Fruit fly (Drosophila melanogaster) whole organism, embryonic: ENCODE measurements around the gene CG31650.
A peak's percentile ranks its signal among the peaks of the same experiment; 100 is the strongest.

Experiments
- Awh ChIP-seq: fragments of 200-800 bp; sonication (Bioruptor generic); IDR thresholded peaks from 2 replicates; pipeline ENCODE4, ENCODE4 v1.3.6; 2022; ENCODE audit warnings: missing biosample characterization, missing genetic modification characterization
- Blimp-1 ChIP-seq: fragments of 200-800 bp; sonication (Bioruptor generic); optimal IDR thresholded peaks from 3 replicates; lab custom pipeline; 2018; ENCODE audit warnings: missing biosample characterization, missing genetic modification characterization, mild to moderate bottlenecking, moderate library complexity, missing genetic modification reagents
- CG10321 ChIP-seq: fragments of 200-800 bp; sonication (Bioruptor generic); IDR thresholded peaks from 2 replicates; pipeline ENCODE4 v1.3.6; 2022; ENCODE audit warnings: missing biosample characterization, missing genetic modification characterization
- CG10565 ChIP-seq: fragments of 200-800 bp; sonication (Bioruptor generic); optimal IDR thresholded peaks from 3 replicates; lab custom pipeline; 2016; ENCODE audit warnings: missing biosample characterization, mild to moderate bottlenecking, missing genetic modification characterization
- CG13775 ChIP-seq: fragments of 200-800 bp; sonication (Bioruptor generic); optimal IDR thresholded peaks from 3 replicates; lab custom pipeline; 2017; ENCODE audit warnings: missing biosample characterization, mild to moderate bottlenecking, missing genetic modification characterization
- CG14050 ChIP-seq: fragments of 200-800 bp; sonication (Bioruptor generic); IDR thresholded peaks from 3 replicates; pipeline ENCODE4 v1.3.6; 2022; ENCODE audit warnings: missing biosample characterization, missing genetic modification characterization
- CG14860 ChIP-seq: fragments of 200-800 bp; sonication (Bioruptor generic); IDR thresholded peaks from 3 replicates; pipeline ENCODE4 v1.3.6; 2022; ENCODE audit warnings: missing biosample characterization, missing genetic modification characterization; ENCODE audit not compliant: partially characterized antibody
- CG17612 ChIP-seq: fragments of 200-800 bp; sonication (Bioruptor generic); IDR thresholded peaks from 2 replicates; pipeline ENCODE4 v1.3.6; 2022; ENCODE audit warnings: missing biosample characterization, missing genetic modification characterization
- CG2712 ChIP-seq: fragments of 200-800 bp; optimal IDR thresholded peaks from 3 replicates; lab custom pipeline; 2019; ENCODE audit warnings: missing biosample characterization, mild to moderate bottlenecking, missing genetic modification characterization, moderate library complexity
- CG2875 ChIP-seq: fragments of 200-800 bp; sonication (Bioruptor generic); optimal IDR thresholded peaks from 2 replicates; lab custom pipeline; 2017; ENCODE audit warnings: missing biosample characterization, mild to moderate bottlenecking, missing genetic modification characterization, missing genetic modification reagents
- CG3065 ChIP-seq: fragments of 200-800 bp; sonication (Bioruptor generic); optimal IDR thresholded peaks from 2 replicates; lab custom pipeline; 2016; ENCODE audit warnings: missing biosample characterization, missing genetic modification characterization
- CG32532 ChIP-seq: fragments of 200-800 bp; sonication (Bioruptor generic); IDR thresholded peaks from 2 replicates; pipeline ENCODE4 v1.3.6; 2022; ENCODE audit warnings: missing biosample characterization, missing genetic modification characterization
- CG32772 ChIP-seq: fragments of 200-800 bp; sonication (Bioruptor generic); IDR thresholded peaks from 2 replicates; pipeline ENCODE4 v1.3.6; 2022; ENCODE audit warnings: missing biosample characterization, missing genetic modification characterization
- CG34376 ChIP-seq: fragments of 200-800 bp; sonication (Bioruptor generic); optimal IDR thresholded peaks from 2 replicates; lab custom pipeline; 2018; ENCODE audit warnings: missing biosample characterization, mild to moderate bottlenecking, missing genetic modification characterization
- CG3726 ChIP-seq: fragments of 200-800 bp; sonication (Bioruptor generic); IDR thresholded peaks from 3 replicates; pipeline ENCODE4, ENCODE4 v1.3.6; 2022; ENCODE audit warnings: missing biosample characterization, missing genetic modification characterization
- CG4404 ChIP-seq: fragments of 200-800 bp; sonication (Bioruptor generic); IDR thresholded peaks from 2 replicates; pipeline ENCODE4 v1.3.6; 2022; ENCODE audit warnings: missing biosample characterization, missing genetic modification characterization
- CG7963 ChIP-seq: fragments of 200-800 bp; sonication (Bioruptor generic); IDR thresholded peaks from 3 replicates; pipeline ENCODE4 v1.3.6; 2022; ENCODE audit warnings: missing biosample characterization, missing genetic modification characterization; ENCODE audit not compliant: partially characterized antibody
- CG8359 ChIP-seq: fragments of 200-800 bp; sonication (Bioruptor generic); optimal IDR thresholded peaks from 2 replicates; lab custom pipeline; 2017; ENCODE audit warnings: missing biosample characterization, mild to moderate bottlenecking, missing genetic modification characterization, borderline replicate concordance
- CG9215 ChIP-seq: fragments of 200-800 bp; sonication (Bioruptor generic); IDR thresholded peaks from 2 replicates; pipeline ENCODE4 v1.3.6; 2022; ENCODE audit warnings: missing biosample characterization, missing genetic modification characterization
- CG9797 ChIP-seq: fragments of 200-800 bp; sonication (Bioruptor generic); optimal IDR thresholded peaks from 3 replicates; lab custom pipeline; 2018; ENCODE audit warnings: missing biosample characterization, mild to moderate bottlenecking, missing genetic modification characterization
- CkIIα-i1 ChIP-seq: fragments of 200-800 bp; sonication (Bioruptor generic); IDR thresholded peaks from 2 replicates; pipeline ENCODE4 v1.3.6; 2022; ENCODE audit warnings: missing biosample characterization, missing genetic modification characterization
- Dip2 ChIP-seq: fragments of 200-800 bp; sonication (Bioruptor generic); IDR thresholded peaks from 2 replicates; pipeline ENCODE4 v1.3.6; 2022; ENCODE audit warnings: missing biosample characterization, missing genetic modification characterization
- Fer2 ChIP-seq: fragments of 200-800 bp; sonication (Bioruptor generic); optimal IDR thresholded peaks from 2 replicates; lab custom pipeline; 2018; ENCODE audit warnings: missing biosample characterization, mild to moderate bottlenecking, missing genetic modification characterization, moderate library complexity
- H2.0 ChIP-seq: fragments of 200-800 bp; sonication (Bioruptor generic); IDR thresholded peaks from 2 replicates; pipeline ENCODE4 v1.3.6; 2022; ENCODE audit warnings: missing biosample characterization, missing genetic modification characterization
- HmgZ ChIP-seq: fragments of 200-800 bp; sonication (Bioruptor generic); optimal IDR thresholded peaks from 2 replicates; lab custom pipeline; 2018; ENCODE audit warnings: missing biosample characterization, mild to moderate bottlenecking, missing genetic modification characterization
- Hr3 ChIP-seq: fragments of 200-800 bp; sonication (Bioruptor generic); optimal IDR thresholded peaks from 3 replicates; lab custom pipeline; 2016; ENCODE audit warnings: missing biosample characterization, missing genetic modification characterization
- Hr51 ChIP-seq, 2 experiments: fragments of 200-800 bp; sonication (Bioruptor generic); optimal IDR thresholded peaks; 2 replicates in 1 of 2; 3 replicates in 1 of 2; lab custom pipeline; 2016 to 2018; ENCODE audit warnings: missing biosample characterization in 2 of 2, missing genetic modification characterization in 2 of 2, mild to moderate bottlenecking in 1 of 2, moderate library complexity in 1 of 2
- Jarid2 ChIP-seq: fragments of 200-800 bp; sonication (Bioruptor generic); optimal IDR thresholded peaks from 3 replicates; lab custom pipeline; 2017; ENCODE audit warnings: mild to moderate bottlenecking, missing biosample characterization, missing genetic modification reagents, missing genetic modification characterization
- Kr ChIP-seq: fragments of 200-800 bp; sonication (Bioruptor generic); optimal IDR thresholded peaks from 2 replicates; lab custom pipeline; 2017; ENCODE audit warnings: missing biosample characterization, mild to moderate bottlenecking, missing genetic modification characterization
- Mad ChIP-seq: fragments of 200-800 bp; sonication (Bioruptor generic); optimal IDR thresholded peaks from 2 replicates; lab custom pipeline; 2016; ENCODE audit warnings: missing biosample characterization, missing genetic modification characterization
- Meics ChIP-seq: fragments of 200-800 bp; sonication (Bioruptor generic); optimal IDR thresholded peaks from 2 replicates; lab custom pipeline; 2017; ENCODE audit warnings: missing biosample characterization, mild to moderate bottlenecking, missing genetic modification characterization
- NC2β ChIP-seq: fragments of 200-800 bp; sonication (Bioruptor generic); optimal IDR thresholded peaks from 2 replicates; lab custom pipeline; 2016; ENCODE audit warnings: missing biosample characterization, missing genetic modification characterization
- NK7.1 ChIP-seq: fragments of 200-800 bp; sonication (Bioruptor generic); optimal IDR thresholded peaks from 3 replicates; lab custom pipeline; 2016; ENCODE audit warnings: missing biosample characterization, missing genetic modification characterization
- Side ChIP-seq: fragments of 200-800 bp; sonication (Bioruptor generic); optimal IDR thresholded peaks from 2 replicates; lab custom pipeline; 2016; ENCODE audit warnings: missing biosample characterization, missing genetic modification characterization
- YL-1 ChIP-seq: fragments of 200-800 bp; sonication (Bioruptor generic); optimal IDR thresholded peaks from 3 replicates; lab custom pipeline; 2017; ENCODE audit warnings: missing biosample characterization, mild to moderate bottlenecking, missing genetic modification characterization
- br ChIP-seq: fragments of >200 bp; optimal IDR thresholded peaks from 2 replicates; lab custom pipeline; 2017
- btn ChIP-seq: fragments of 200-800 bp; sonication (Bioruptor generic); optimal IDR thresholded peaks from 2 replicates; lab custom pipeline; 2016; ENCODE audit warnings: missing biosample characterization, missing genetic modification characterization
- crc ChIP-seq: fragments of 200-800 bp; sonication (Bioruptor generic); optimal IDR thresholded peaks from 2 replicates; lab custom pipeline; 2016; ENCODE audit warnings: missing biosample characterization, missing genetic modification characterization
- crol ChIP-seq: fragments of 200-800 bp; sonication (Bioruptor generic); IDR thresholded peaks from 2 replicates; pipeline ENCODE4 v1.3.6; 2022; ENCODE audit warnings: missing biosample characterization, missing genetic modification characterization
- disco-r ChIP-seq: fragments of 200-800 bp; sonication (Bioruptor generic); optimal IDR thresholded peaks from 2 replicates; lab custom pipeline; 2016; ENCODE audit warnings: missing biosample characterization, missing genetic modification characterization
- gro ChIP-seq: fragments of 200-800 bp; sonication (Bioruptor generic); optimal IDR thresholded peaks from 2 replicates; lab custom pipeline; 2016; ENCODE audit warnings: missing biosample characterization, missing genetic modification characterization
- knrl ChIP-seq: fragments of 200-800 bp; sonication (Bioruptor generic); IDR thresholded peaks from 3 replicates; pipeline ENCODE4 v1.3.6; 2022; ENCODE audit warnings: missing biosample characterization, missing genetic modification characterization; ENCODE audit not compliant: partially characterized antibody
- pfk ChIP-seq: fragments of 200-800 bp; sonication (Bioruptor generic); optimal IDR thresholded peaks from 2 replicates; lab custom pipeline; 2018; ENCODE audit warnings: missing biosample characterization, mild to moderate bottlenecking, missing genetic modification characterization, moderate library complexity
- pzg ChIP-seq: fragments of 200-800 bp; sonication (Bioruptor generic); optimal IDR thresholded peaks from 3 replicates; lab custom pipeline; 2018; ENCODE audit warnings: missing biosample characterization, mild to moderate bottlenecking, missing genetic modification characterization, moderate library complexity
- repo ChIP-seq: fragments of 200-800 bp; sonication (Bioruptor generic); optimal IDR thresholded peaks from 2 replicates; lab custom pipeline; 2016; ENCODE audit warnings: missing biosample characterization, missing genetic modification characterization
- slp2 ChIP-seq: fragments of 200-800 bp; sonication (Bioruptor generic); optimal IDR thresholded peaks from 2 replicates; lab custom pipeline; 2016; ENCODE audit warnings: missing biosample characterization, missing genetic modification characterization
- sna ChIP-seq: fragments of 200-800 bp; sonication (Bioruptor generic); IDR thresholded peaks from 2 replicates; pipeline ENCODE4 v1.3.6; 2022; ENCODE audit warnings: missing biosample characterization, missing genetic modification characterization; ENCODE audit not compliant: partially characterized antibody
- tll ChIP-seq, 2 experiments: fragments of 200-800 bp in 1 of 2; fragments of >200 bp in 1 of 2; sonication (Bioruptor generic) in 1 of 2; optimal IDR thresholded peaks; 2 replicates each; lab custom pipeline; 2017 to 2019; ENCODE audit warnings: missing biosample characterization in 2 of 2, missing genetic modification characterization in 2 of 2, mild to moderate bottlenecking in 1 of 2, moderate library complexity in 1 of 2
- wdn ChIP-seq: fragments of 200-800 bp; sonication (Bioruptor generic); IDR thresholded peaks from 2 replicates; pipeline ENCODE4 v1.3.6; 2022; ENCODE audit warnings: missing biosample characterization, missing genetic modification characterization

Gene CG31650

DNA sequence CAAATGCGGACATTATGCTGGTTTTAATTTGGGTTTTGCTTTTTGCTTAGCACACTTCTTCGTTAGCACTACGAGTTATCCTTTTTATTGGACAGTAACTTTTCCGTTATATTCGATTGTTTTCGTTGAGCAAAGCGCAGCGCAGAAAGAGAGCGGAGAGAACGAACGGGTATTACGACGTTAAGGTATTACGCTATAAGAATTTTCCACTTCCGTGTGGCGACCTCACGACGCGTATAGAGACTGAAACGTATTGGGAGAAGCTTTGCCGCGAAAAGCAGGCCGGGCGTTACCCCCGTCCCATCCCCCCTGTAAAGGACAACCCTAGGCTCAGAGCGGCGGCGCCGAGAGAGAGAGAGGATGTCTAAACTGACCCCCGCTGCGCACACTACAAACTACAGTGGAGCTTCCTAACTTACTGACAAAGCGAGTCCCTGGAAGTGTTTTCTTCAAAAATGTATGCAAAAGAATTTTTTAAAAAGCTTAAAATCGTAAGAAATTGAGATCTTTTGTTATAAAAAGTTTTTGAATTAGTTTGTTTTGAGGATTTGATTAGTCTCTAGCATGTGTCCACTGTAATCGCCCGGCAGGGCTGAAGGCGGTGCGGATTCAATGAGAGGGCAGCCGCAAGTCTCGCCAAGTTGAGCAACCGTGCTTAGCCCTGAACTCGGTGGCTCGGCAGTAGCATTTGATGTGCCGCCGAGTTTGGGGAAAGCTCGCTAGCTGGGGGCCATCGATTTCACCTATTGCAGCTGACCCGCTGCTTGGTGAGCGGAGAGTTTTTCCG is 39.6 kb downstream of the CG31650 start (continued):
- TF ChIP-seq HmgZ (tag; lab: Kevin White, UChicago) (peak; percentile 96), pfk (GFP tag; lab: Kevin White, UChicago) (peak; percentile 50), CG2712 (tag; lab: Kevin White, UChicago) (peak; percentile 94), Kr (GFP tag; lab: Kevin White, UChicago) (no peak), CG14050 (peak; percentile 92), CG10565 (GFP tag; lab: Kevin White, UChicago) (peak; percentile 62), Side (peak; percentile 95), CG3726 (GFP tag; lab: Robert Waterston, UW) (peak; percentile 93), tll (GFP tag; optimal IDR thresholded peaks at IDR 0.05; lab: Kevin White, UChicago) (no peak), Hr3 (GFP tag; lab: Kevin White, UChicago) (peak; percentile 92), CG7963 (GFP tag; lab: Robert Waterston, UW) (no peak), crc (GFP tag; lab: Kevin White, UChicago) (peak; percentile 91), CG10321 (GFP tag; lab: Robert Waterston, UW) (peak; percentile 65; the same call in 1 of the 2 replicates), repo (peak; percentile 94), CG9797 (GFP tag; lab: Kevin White, UChicago) (peak; percentile 40), CG34376 (peak; percentile 97), br (no peak), Blimp-1 (GFP tag; lab: Kevin White, UChicago) (peak; percentile 90), gro (peak; percentile 96), CG4404 (peak; percentile 93), H2.0 (peak; percentile 93), CG13775 (GFP tag; lab: Kevin White, UChicago) (peak; percentile 88), knrl (GFP tag; lab: Robert Waterston, UW) (no peak), CG32772 (GFP tag; lab: Robert Waterston, UW) (peak; percentile 96), Fer2 (tag; lab: Kevin White, UChicago) (peak; percentile 93), disco-r (peak; percentile 86), YL-1 (GFP tag; lab: Kevin White, UChicago) (peak; percentile 60), Mad (peak; percentile 90), CG32532 (GFP tag; lab: Robert Waterston, UW) (peak; percentile 97), btn (GFP tag; lab: Kevin White, UChicago) (peak; percentile 84), sna (0 out of 2 replicates have a peak, but pooled peaks have one; percentile 13), CG9215 (peak; percentile 95), NK7.1 (GFP tag; lab: Kevin White, UChicago) (peak; percentile 91), NC2β (GFP tag; lab: Kevin White, UChicago) (peak; percentile 90), Jarid2 (GFP tag; lab: Kevin White, UChicago) (peak; percentile 61), crol (peak; percentile 78), Hr51 (GFP tag; optimal IDR thresholded peaks at IDR 0.05; lab: Kevin White, UChicago) (peak; percentile 92 to 93), Awh (GFP tag; lab: Robert Waterston, UW) (peak; percentile 96), CG14860 (no peak), CG3065 (GFP tag; lab: Kevin White, UChicago) (peak; percentile 68), slp2 (GFP tag; lab: Kevin White, UChicago) (peak; percentile 92), Meics (GFP tag; lab: Kevin White, UChicago) (peak; percentile 97), CkIIα-i1 (peak; percentile 68; the same call in 1 of the 2 replicates), CG17612 (GFP tag; lab: Robert Waterston, UW) (peak; percentile 93), pzg (GFP tag; lab: Kevin White, UChicago) (peak; percentile 28), wdn (peak; percentile 95), CG8359 (GFP tag; lab: Kevin White, UChicago) (peak; percentile 71), Dip2 (GFP tag; lab: Robert Waterston, UW) (peak; percentile 57), CG2875 (GFP tag; lab: Kevin White, UChicago) (peak; percentile 88)
